2 fruit fly cellular contexts compared by ENCODE assay signal in the genomic region with DNA sequence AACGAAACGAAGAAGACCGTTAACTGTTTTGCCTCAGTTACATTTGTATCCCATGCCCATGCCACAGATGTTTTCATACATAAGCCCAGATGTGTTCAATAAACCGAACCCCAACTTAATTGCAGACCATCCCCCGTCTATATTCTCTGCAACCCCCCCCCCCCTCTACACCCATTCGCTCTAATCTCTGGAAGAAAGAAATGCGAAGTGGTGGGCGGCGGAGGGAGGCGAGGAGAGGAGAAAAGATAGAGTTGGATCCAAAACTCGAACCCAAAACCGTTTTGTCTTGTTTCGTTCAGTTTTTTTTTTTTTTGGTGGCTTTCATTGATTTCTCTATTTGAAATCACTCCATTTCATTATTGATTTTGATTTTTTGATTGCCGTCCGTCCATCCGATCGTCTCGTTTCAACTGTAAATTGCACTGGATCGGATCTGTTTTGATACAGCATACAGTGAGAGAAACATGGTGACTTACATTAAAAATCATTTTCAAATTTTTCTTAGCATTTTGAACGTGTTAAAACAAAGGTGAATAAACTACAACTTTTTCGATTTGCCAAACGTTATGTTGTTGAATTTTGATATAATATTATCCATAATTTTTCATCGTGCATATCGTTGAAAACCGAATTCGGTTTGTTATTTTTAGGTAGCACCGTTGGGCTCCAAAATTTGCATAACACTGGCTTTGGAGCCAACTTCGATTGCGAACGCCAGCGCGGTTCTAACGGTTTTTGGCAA.
TF ChIP-seq lines count a peak whose summit lies in the region.

No protein-coding gene starts in this region.

TF ChIP-seq in whole organism, embryonic, 481 proteins besides CTCF, POLR2A, EP300 and RAD21 (continued from another document and continues in another):
- TF ChIP-seq CG8388 (GFP tag; optimal IDR thresholded peaks at IDR 0.05; lab: Kevin White, UChicago) (peak; percentile 37), CG43689 (GFP tag; IDR thresholded peaks at IDR 0.05; lab: Robert Waterston, UW) (0 out of 2 replicates have a peak, but pooled peaks have one; percentile 8), pita (GFP tag; optimal IDR thresholded peaks at IDR 0.05; lab: Kevin White, UChicago) (no peak), CG12942 (GFP tag; optimal IDR thresholded peaks at IDR 0.05; lab: Kevin White, UChicago) (no peak), onecut (GFP tag; IDR thresholded peaks at IDR 0.05; lab: Robert Waterston, UW) (0 out of 2 replicates have a peak, but pooled peaks have one; percentile 11), odd (GFP tag; optimal IDR thresholded peaks at IDR 0.05; lab: Kevin White, UChicago) (no peak), az2 (GFP tag; optimal IDR thresholded peaks at IDR 0.05; lab: Kevin White, UChicago) (peak; percentile 38), CG10959 (GFP tag; IDR thresholded peaks at IDR 0.05; lab: Robert Waterston, UW) (no peak), Ssrp (tag; optimal IDR thresholded peaks at IDR 0.05; lab: Kevin White, UChicago) (peak; percentile 39), Hmx (GFP tag; optimal IDR thresholded peaks at IDR 0.05; lab: Kevin White, UChicago) (no peak), CG7963 (GFP tag; IDR thresholded peaks at IDR 0.05; lab: Robert Waterston, UW; ENCODE audit: partially characterized antibody) (no peak), CG15479 (GFP tag; optimal IDR thresholded peaks at IDR 0.05; lab: Kevin White, UChicago) (no peak), ham (GFP tag; IDR thresholded peaks at IDR 0.05; lab: Robert Waterston, UW) (no peak), gsb-n (tag; optimal IDR thresholded peaks at IDR 0.05; lab: Kevin White, UChicago) (peak; percentile 31), HmgD (GFP tag; optimal IDR thresholded peaks at IDR 0.05; lab: Kevin White, UChicago) (no peak), knrl (GFP tag; IDR thresholded peaks at IDR 0.05; lab: Robert Waterston, UW; ENCODE audit: partially characterized antibody) (no peak), gsb (GFP tag; IDR thresholded peaks at IDR 0.05; lab: Robert Waterston, UW) (no peak), Max (GFP tag; optimal IDR thresholded peaks at IDR 0.05; lab: Kevin White, UChicago) (no peak), H2.0 (GFP tag; IDR thresholded peaks at IDR 0.05; lab: Robert Waterston, UW) (peak; percentile 20; the same call in 1 of the 2 replicates), CG8281 (tag; optimal IDR thresholded peaks at IDR 0.05; lab: Kevin White, UChicago) (no peak), Doc2 (GFP tag; IDR thresholded peaks at IDR 0.05; lab: Robert Waterston, UW) (no peak), sd (tag; optimal IDR thresholded peaks at IDR 0.05; lab: Kevin White, UChicago) (no peak), bcd (GFP tag; optimal IDR thresholded peaks at IDR 0.05; lab: Kevin White, UChicago) (no peak), br (optimal IDR thresholded peaks at IDR 0.05; lab: Kevin White, UChicago) (no peak), wek (GFP tag; optimal IDR thresholded peaks at IDR 0.05; lab: Kevin White, UChicago) (no peak), Aef1 (GFP tag; IDR thresholded peaks at IDR 0.05; lab: Robert Waterston, UW) (no peak), CG1792 (GFP tag; optimal IDR thresholded peaks at IDR 0.05; lab: Kevin White, UChicago) (no peak), Ets97D (GFP tag; optimal IDR thresholded peaks at IDR 0.05; lab: Kevin White, UChicago) (no peak), cwo (GFP tag; optimal IDR thresholded peaks at IDR 0.05; lab: Kevin White, UChicago) (no peak), CG10979 (tag; optimal IDR thresholded peaks at IDR 0.05; lab: Kevin White, UChicago) (peak; percentile 49), CG10543 (GFP tag; optimal IDR thresholded peaks at IDR 0.05; lab: Kevin White, UChicago) (no peak), Lhr (GFP tag; optimal IDR thresholded peaks at IDR 0.05; lab: Kevin White, UChicago) (no peak), CG4282 (GFP tag; optimal IDR thresholded peaks at IDR 0.05; lab: Kevin White, UChicago) (no peak), insv (GFP tag; optimal IDR thresholded peaks at IDR 0.05; lab: Kevin White, UChicago) (no peak), org-1 (GFP tag; optimal IDR thresholded peaks at IDR 0.05; lab: Kevin White, UChicago) (no peak), CG10321 (GFP tag; IDR thresholded peaks at IDR 0.05; lab: Robert Waterston, UW) (no peak), gfzf (GFP tag; optimal IDR thresholded peaks at IDR 0.05; lab: Kevin White, UChicago) (no peak), CG5245 (GFP tag; optimal IDR thresholded peaks at IDR 0.05; lab: Kevin White, UChicago) (peak; percentile 14), CG7839 (tag; optimal IDR thresholded peaks at IDR 0.05; lab: Kevin White, UChicago) (peak; percentile 38), HLHmδ (GFP tag; optimal IDR thresholded peaks at IDR 0.05; lab: Kevin White, UChicago) (no peak), Doc3 (GFP tag; IDR thresholded peaks at IDR 0.05; lab: Robert Waterston, UW; ENCODE audit: partially characterized antibody) (no peak), CG31365 (tag; optimal IDR thresholded peaks at IDR 0.05; lab: Kevin White, UChicago) (no peak), croc (GFP tag; conservative IDR thresholded peaks at IDR 0.05; lab: Robert Waterston, UW) (no peak), CG12391 (tag; optimal IDR thresholded peaks at IDR 0.05; lab: Kevin White, UChicago) (peak; percentile 50), chinmo (GFP tag; IDR thresholded peaks at IDR 0.05; lab: Robert Waterston, UW; ENCODE audit: partially characterized antibody) (no peak), p53 (GFP tag; optimal IDR thresholded peaks at IDR 0.05; lab: Kevin White, UChicago) (no peak), YL-1 (GFP tag; optimal IDR thresholded peaks at IDR 0.05; lab: Kevin White, UChicago) (no peak), CG9609 (GFP tag; optimal IDR thresholded peaks at IDR 0.05; lab: Kevin White, UChicago) (peak; percentile 1), B-H2 (GFP tag; optimal IDR thresholded peaks at IDR 0.05; lab: Kevin White, UChicago) (no peak), Deaf1 (tag; optimal IDR thresholded peaks at IDR 0.05; lab: Kevin White, UChicago) (no peak), PHDP (tag; optimal IDR thresholded peaks at IDR 0.05; lab: Kevin White, UChicago) (peak; percentile 35), pfk (GFP tag; optimal IDR thresholded peaks at IDR 0.05; lab: Kevin White, UChicago) (no peak), Sox100B (GFP tag; optimal IDR thresholded peaks at IDR 0.05; lab: Kevin White, UChicago) (peak; percentile 10), CG7357 (GFP tag; IDR thresholded peaks at IDR 0.05; lab: Robert Waterston, UW) (no peak), gem (tag; optimal IDR thresholded peaks at IDR 0.05; lab: Kevin White, UChicago) (peak; percentile 67), CG11560 (tag; IDR thresholded peaks at IDR 0.05; lab: Robert Waterston, UW) (no peak), CG12155 (GFP tag; optimal IDR thresholded peaks at IDR 0.05; lab: Kevin White, UChicago) (no peak), CG11247 (GFP tag; IDR thresholded peaks at IDR 0.05; lab: Robert Waterston, UW) (no peak), tap (tag; optimal IDR thresholded peaks at IDR 0.05; lab: Kevin White, UChicago) (no peak), zen (tag; optimal IDR thresholded peaks at IDR 0.05; lab: Kevin White, UChicago) (no peak), CG10147 (GFP tag; optimal IDR thresholded peaks at IDR 0.05; lab: Kevin White, UChicago) (no peak), seq (GFP tag; IDR thresholded peaks at IDR 0.05; lab: Robert Waterston, UW) (no peak), CG31224 (GFP tag; IDR thresholded peaks at IDR 0.05; lab: Robert Waterston, UW) (no peak), ci (GFP tag; IDR thresholded peaks at IDR 0.05; lab: Robert Waterston, UW) (peak; percentile 74)

TF ChIP-seq in whole organism, prepupa, 60 proteins besides CTCF, POLR2A, EP300 and RAD21 (continued from another document):
- TF ChIP-seq CG10631 (GFP tag; optimal IDR thresholded peaks at IDR 0.05; lab: Kevin White, UChicago) (peak; percentile 33), fkh (GFP tag; optimal IDR thresholded peaks at IDR 0.05; lab: Kevin White, UChicago) (no peak), Sox102F (GFP tag; optimal IDR thresholded peaks at IDR 0.05; lab: Kevin White, UChicago) (peak; percentile 35), CG1621 (tag; optimal IDR thresholded peaks at IDR 0.05; lab: Kevin White, UChicago) (no peak), CG10669 (GFP tag; optimal IDR thresholded peaks at IDR 0.05; lab: Kevin White, UChicago) (peak; percentile 17), CG16779 (tag; optimal IDR thresholded peaks at IDR 0.05; lab: Kevin White, UChicago) (no peak), Eip75B (GFP tag; optimal IDR thresholded peaks at IDR 0.05; lab: Kevin White, UChicago) (peak; percentile 35), dac (GFP tag; optimal IDR thresholded peaks at IDR 0.05; lab: Kevin White, UChicago) (peak; percentile 1), CG9139 (GFP tag; optimal IDR thresholded peaks at IDR 0.05; lab: Kevin White, UChicago) (no peak), CG32006 (GFP tag; optimal IDR thresholded peaks at IDR 0.05; lab: Kevin White, UChicago) (peak; percentile 67), fd85E (GFP tag; optimal IDR thresholded peaks at IDR 0.05; lab: Kevin White, UChicago) (no peak), acj6 (GFP tag; optimal IDR thresholded peaks at IDR 0.05; lab: Kevin White, UChicago) (peak; percentile 36), vri (GFP tag; optimal IDR thresholded peaks at IDR 0.05; lab: Kevin White, UChicago) (no peak), CG34406 (GFP tag; optimal IDR thresholded peaks at IDR 0.05; lab: Kevin White, UChicago) (peak; percentile 41), CG31627 (GFP tag; optimal IDR thresholded peaks at IDR 0.05; lab: Kevin White, UChicago) (peak; percentile 39), Ets96B (tag; optimal IDR thresholded peaks at IDR 0.05; lab: Kevin White, UChicago) (peak; percentile 7), Eip93F (GFP tag; optimal IDR thresholded peaks at IDR 0.05; lab: Kevin White, UChicago) (no peak), CG15336 (GFP tag; IDR thresholded peaks at IDR 0.05; lab: Robert Waterston, UW) (peak; percentile 59), Hr39 (GFP tag; optimal IDR thresholded peaks at IDR 0.05; lab: Kevin White, UChicago) (peak; percentile 39), CG6163 (GFP tag; IDR thresholded peaks at IDR 0.05; lab: Robert Waterston, UW) (peak; percentile 60; the same call in 2 of the 3 replicates), Hr4 (GFP tag; optimal IDR thresholded peaks at IDR 0.05; lab: Kevin White, UChicago) (peak; percentile 61), spab (GFP tag; optimal IDR thresholded peaks at IDR 0.05; lab: Kevin White, UChicago) (no peak), eg (GFP tag; IDR thresholded peaks at IDR 0.05; lab: Robert Waterston, UW) (peak; percentile 60; the same call in 2 of the 3 replicates), salr (GFP tag; optimal IDR thresholded peaks at IDR 0.05; lab: Kevin White, UChicago) (peak in 1 of 2 experiments; percentile 23), Hr38 (GFP tag; optimal IDR thresholded peaks at IDR 0.05; lab: Kevin White, UChicago) (no peak), fd59A (GFP tag; optimal IDR thresholded peaks at IDR 0.05; lab: Kevin White, UChicago) (no peak), Met (GFP tag; optimal IDR thresholded peaks at IDR 0.05; lab: Kevin White, UChicago) (peak; percentile 58), Gug (GFP tag; IDR thresholded peaks at IDR 0.05; lab: Robert Waterston, UW) (no peak), Sox14 (GFP tag; optimal IDR thresholded peaks at IDR 0.05; lab: Kevin White, UChicago) (peak; percentile 31), CG8319 (GFP tag; optimal IDR thresholded peaks at IDR 0.05; lab: Kevin White, UChicago) (no peak), topi (GFP tag; optimal IDR thresholded peaks at IDR 0.05; lab: Kevin White, UChicago) (peak; percentile 61), lz (GFP tag; optimal IDR thresholded peaks at IDR 0.05; lab: Kevin White, UChicago) (peak; percentile 38), CG8119 (GFP tag; IDR thresholded peaks at IDR 0.05; lab: Robert Waterston, UW) (peak; percentile 45; the same call in 2 of the 3 replicates), net (GFP tag; optimal IDR thresholded peaks at IDR 0.05; lab: Kevin White, UChicago) (peak; percentile 21), CG4318 (GFP tag; optimal IDR thresholded peaks at IDR 0.05; lab: Kevin White, UChicago) (peak; percentile 10), svp (GFP tag; lab: Kevin White, UChicago) (peak; percentile 81), Ets21C (GFP tag; optimal IDR thresholded peaks at IDR 0.05; lab: Kevin White, UChicago) (peak; percentile 9), Sox15 (GFP tag; optimal IDR thresholded peaks at IDR 0.05; lab: Kevin White, UChicago) (no peak), achi (GFP tag; optimal IDR thresholded peaks at IDR 0.05; lab: Kevin White, UChicago) (peak; percentile 39)
